Worm (Caenorhabditis elegans): ENCODE results near the gene chil-11.
A peak's percentile ranks its signal among the peaks of the same experiment; 100 is the strongest.

The chil-11 gene

ce11 chrIV:5753253-5753652 lies 12.1 kb downstream of the chil-11 start:
- no peak for TF ChIP-seq blmp-1 (tag; optimal IDR thresholded peaks at IDR 0.05)
- TF ChIP-seq nhr-28 (tag; optimal IDR thresholded peaks at IDR 0.05), result peak; percentile 42
- no peak for TF ChIP-seq unc-62 (GFP tag; optimal IDR thresholded peaks at IDR 0.05)
- TF ChIP-seq tbx-8 (GFP tag; optimal IDR thresholded peaks at IDR 0.05), result no peak
- TF ChIP-seq elt-1 (tag; optimal IDR thresholded peaks at IDR 0.05; ENCODE audit: borderline replicate concordance, insufficient read depth), result no peak
- TF ChIP-seq unc-120 (tag; optimal IDR thresholded peaks at IDR 0.05; ENCODE audit: poor library complexity, severe bottlenecking), result peak; percentile 42
- peak; percentile 4 for TF ChIP-seq mls-2 (tag; optimal IDR thresholded peaks at IDR 0.05)
- TF ChIP-seq lin-13 (tag; optimal IDR thresholded peaks at IDR 0.05), result no peak
- no peak for TF ChIP-seq drap-1 (GFP tag; optimal IDR thresholded peaks at IDR 0.05)
- TF ChIP-seq sptf-1 (tag; optimal IDR thresholded peaks at IDR 0.05), result no peak
- no peak for TF ChIP-seq sem-2 (GFP tag; optimal IDR thresholded peaks at IDR 0.05)
- TF ChIP-seq nhr-237 (tag; optimal IDR thresholded peaks at IDR 0.05), result peak; percentile 59
- TF ChIP-seq mab-5 (tag; optimal IDR thresholded peaks at IDR 0.05), result no peak
- peak; percentile 19 for TF ChIP-seq mep-1 (tag; optimal IDR thresholded peaks at IDR 0.05)

- TF ChIP-seq pha-4 (tag; optimal IDR thresholded peaks at IDR 0.05) (peak; percentile 76), ceh-83 (GFP tag; optimal IDR thresholded peaks at IDR 0.05) (no peak), lin-13 (tag; optimal IDR thresholded peaks at IDR 0.05) (peak; percentile 37), snpc-4 (tag; optimal IDR thresholded peaks at IDR 0.05) (no peak), mls-2 (tag; optimal IDR thresholded peaks at IDR 0.05) (no peak), M03D4.4 (tag; optimal IDR thresholded peaks at IDR 0.05) (no peak), lsy-2 (tag; optimal IDR thresholded peaks at IDR 0.05) (peak; percentile 32), drap-1 (GFP tag; optimal IDR thresholded peaks at IDR 0.05) (no peak), flh-1 (GFP tag; optimal IDR thresholded peaks at IDR 0.05) (no peak), ces-1 (GFP tag; optimal IDR thresholded peaks at IDR 0.05) (peak; percentile 36), tbx-8 (GFP tag; optimal IDR thresholded peaks at IDR 0.05) (no peak), nhr-28 (tag; optimal IDR thresholded peaks at IDR 0.05) (no peak), mab-5 (tag; optimal IDR thresholded peaks at IDR 0.05) (no peak), unc-39 (tag; optimal IDR thresholded peaks at IDR 0.05) (no peak), mep-1 (tag; optimal IDR thresholded peaks at IDR 0.05) (peak; percentile 60), unc-62 (GFP tag; optimal IDR thresholded peaks at IDR 0.05) (peak; percentile 59), ceh-43 (GFP tag; optimal IDR thresholded peaks at IDR 0.05) (no peak), elt-3 (tag; optimal IDR thresholded peaks at IDR 0.05) (peak; percentile 30), ham-2 (GFP tag; optimal IDR thresholded peaks at IDR 0.05) (no peak), cnd-1 (tag; optimal IDR thresholded peaks at IDR 0.05) (no peak), nhr-12 (tag; optimal IDR thresholded peaks at IDR 0.05) (no peak), sptf-1 (tag; optimal IDR thresholded peaks at IDR 0.05) (peak; percentile 11), blmp-1 (tag; optimal IDR thresholded peaks at IDR 0.05) (no peak), nhr-2 (tag; optimal IDR thresholded peaks at IDR 0.05) (peak; percentile 23), elt-1 (tag; optimal IDR thresholded peaks at IDR 0.05; ENCODE audit: borderline replicate concordance, insufficient read depth) (peak; percentile 14), sem-2 (GFP tag; optimal IDR thresholded peaks at IDR 0.05) (no peak), unc-120 (tag; optimal IDR thresholded peaks at IDR 0.05; ENCODE audit: poor library complexity, severe bottlenecking) (peak; percentile 76), hlh-1 (tag; optimal IDR thresholded peaks at IDR 0.05) (peak; percentile 17), lin-32 (GFP tag; optimal IDR thresholded peaks at IDR 0.05) (no peak), nhr-237 (tag; optimal IDR thresholded peaks at IDR 0.05) (peak; percentile 76), ceh-39 (tag; optimal IDR thresholded peaks at IDR 0.05) (no peak), zip-8 (tag; optimal IDR thresholded peaks at IDR 0.05) (no peak), ztf-11 (tag; optimal IDR thresholded peaks at IDR 0.05) (no peak), nhr-76 (tag; optimal IDR thresholded peaks at IDR 0.05) (no peak), bed-3 (GFP tag; optimal IDR thresholded peaks at IDR 0.05) (no peak)
Observed at ce11 chrIV:5753954-5754543, 12.9 kb downstream of the chil-11 start.

DNA sequence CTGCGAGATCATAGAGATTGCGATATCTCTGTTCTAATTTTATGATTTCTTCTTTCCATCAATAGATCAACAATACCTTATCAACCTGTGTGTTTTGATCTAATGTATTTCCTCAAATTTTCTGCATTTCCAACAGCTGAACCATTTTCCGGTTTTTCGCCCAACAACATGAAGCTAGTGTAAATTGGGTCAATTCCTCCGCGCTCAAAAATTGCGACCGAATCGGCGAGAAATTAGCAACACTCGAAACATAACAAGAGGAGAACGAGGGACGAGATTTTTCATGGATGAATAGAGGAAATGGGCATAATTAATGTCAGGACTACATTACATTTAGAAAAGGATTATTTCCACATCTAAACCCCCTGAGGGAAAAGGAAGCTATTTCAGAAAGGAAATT lies 13.7 kb downstream of the chil-11 start:
- TF ChIP-seq hlh-1 (tag; optimal IDR thresholded peaks at IDR 0.05) (no peak), cnd-1 (tag; optimal IDR thresholded peaks at IDR 0.05) (no peak), ces-1 (GFP tag; optimal IDR thresholded peaks at IDR 0.05) (peak; percentile 56), mls-2 (tag; optimal IDR thresholded peaks at IDR 0.05) (peak; percentile 13)
